Worm (Caenorhabditis elegans): ENCODE results near the gene F14F9.4.

The F14F9.4 gene

ce11 chrV:5104934-5105333 lies 27.6 kb upstream of the F14F9.4 start, which contains the start of gene srab-2:
srab-2 (minus strand) TSS chrV:5105034.
- TF ChIP-seq flt-1 (GFP tag; IDR thresholded peaks at IDR 0.05), result no peak
- no peak for TF ChIP-seq T22C8.4 (GFP tag; IDR thresholded peaks at IDR 0.05)
- no peak for TF ChIP-seq ztf-29 (GFP tag; IDR thresholded peaks at IDR 0.05)
- no peak for TF ChIP-seq med-1 (GFP tag; optimal IDR thresholded peaks at IDR 0.05; ENCODE audit: insufficient read depth)
- no peak for TF ChIP-seq klf-2 (GFP tag; conservative IDR thresholded peaks at IDR 0.05)
- no peak for TF ChIP-seq ztf-23 (GFP tag; IDR thresholded peaks at IDR 0.05)
- no peak for TF ChIP-seq cog-1 (tag; optimal IDR thresholded peaks at IDR 0.05)
- TF ChIP-seq tab-1 (GFP tag; IDR thresholded peaks at IDR 0.05), result no peak
- TF ChIP-seq ref-1 (GFP tag; conservative IDR thresholded peaks at IDR 0.05), result no peak

DNA sequence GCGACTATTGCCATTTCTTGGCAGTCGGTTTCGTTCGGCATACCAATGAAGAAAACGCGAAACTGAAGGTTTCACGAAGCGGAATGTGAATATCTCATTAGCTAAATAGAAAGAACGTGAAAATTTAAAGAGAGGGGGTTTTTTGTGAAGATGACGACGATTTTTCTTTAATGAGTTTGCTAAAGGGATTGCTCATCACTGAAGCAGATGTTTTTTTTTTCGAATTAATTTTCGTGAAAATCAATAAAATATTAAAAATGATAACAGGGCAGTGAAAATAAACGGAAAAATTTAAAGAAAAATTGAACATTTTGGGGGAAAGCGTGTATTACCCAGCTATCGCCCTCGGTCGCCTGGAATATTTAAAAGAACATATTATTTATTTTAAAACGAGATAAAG lies 24.7 kb upstream of the F14F9.4 start, which contains the start of gene srab-3:
Gene srab-3 (minus strand): TSS at position 101 of the 400 bp plus-strand sequence.
- TF ChIP-seq flt-1 (GFP tag; IDR thresholded peaks at IDR 0.05) (no peak), ref-1 (GFP tag; conservative IDR thresholded peaks at IDR 0.05) (no peak), ztf-29 (GFP tag; IDR thresholded peaks at IDR 0.05) (no peak), ztf-23 (GFP tag; IDR thresholded peaks at IDR 0.05) (no peak), tab-1 (GFP tag; IDR thresholded peaks at IDR 0.05) (no peak), T22C8.4 (GFP tag; IDR thresholded peaks at IDR 0.05) (no peak), klf-2 (GFP tag; conservative IDR thresholded peaks at IDR 0.05) (no peak), cog-1 (tag; optimal IDR thresholded peaks at IDR 0.05) (no peak), med-1 (GFP tag; optimal IDR thresholded peaks at IDR 0.05; ENCODE audit: insufficient read depth) (no peak)

DNA sequence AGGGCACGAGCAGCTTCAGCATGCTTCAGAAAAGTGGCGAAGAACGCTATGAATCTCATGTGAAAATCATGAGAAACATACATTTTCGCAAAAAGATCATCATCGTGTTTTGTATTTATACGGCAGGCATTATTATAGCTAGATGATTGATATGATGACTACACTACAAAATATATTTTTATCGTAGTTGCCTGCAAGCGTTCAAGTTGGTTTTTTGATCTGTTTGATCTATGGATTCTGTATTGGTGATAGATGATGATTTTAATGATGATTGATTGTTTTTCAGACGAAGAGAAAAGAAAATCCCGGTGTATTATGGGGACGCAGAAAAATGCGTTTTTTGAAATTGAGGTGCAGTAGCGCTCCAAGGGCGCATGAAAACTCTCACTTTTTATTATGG lies 21.9 kb upstream of the F14F9.4 start, which contains the start of gene ugt-63:
Gene ugt-63 (minus strand): TSS at position 89 of the 400 bp plus-strand sequence.
- TF ChIP-seq klf-2 (GFP tag; conservative IDR thresholded peaks at IDR 0.05), result no peak
- TF ChIP-seq T22C8.4 (GFP tag; IDR thresholded peaks at IDR 0.05), result no peak
- TF ChIP-seq ztf-29 (GFP tag; IDR thresholded peaks at IDR 0.05), result no peak
- no peak for TF ChIP-seq ztf-23 (GFP tag; IDR thresholded peaks at IDR 0.05)
- no peak for TF ChIP-seq ref-1 (GFP tag; conservative IDR thresholded peaks at IDR 0.05)

DNA sequence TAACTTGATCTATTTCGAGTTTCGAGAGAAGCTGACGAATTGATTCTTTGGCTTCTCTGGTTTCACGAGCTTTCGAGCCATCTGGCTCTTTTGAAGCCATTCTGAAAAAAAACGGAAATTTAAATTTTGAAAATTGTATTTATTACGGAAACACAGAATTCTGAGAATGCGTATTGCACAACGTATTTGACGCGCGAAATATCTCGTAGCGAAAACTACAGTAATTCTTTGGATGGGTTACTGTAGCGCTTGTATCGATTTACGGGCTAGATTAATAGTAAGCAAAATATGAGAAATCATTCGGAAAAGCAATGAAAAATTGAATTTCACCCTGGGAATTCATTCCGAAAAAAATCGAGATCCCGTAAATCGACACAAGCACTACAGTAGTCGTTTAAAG lies 18.9 kb upstream of the F14F9.4 start, which contains the start of gene C04F5.8:
Gene C04F5.8 (minus strand): TSS at position 101 of the 400 bp plus-strand sequence.
- TF ChIP-seq med-1 (GFP tag; optimal IDR thresholded peaks at IDR 0.05; ENCODE audit: insufficient read depth), result no peak
- TF ChIP-seq klf-2 (GFP tag; conservative IDR thresholded peaks at IDR 0.05), result no peak
- TF ChIP-seq flt-1 (GFP tag; IDR thresholded peaks at IDR 0.05), result no peak
- TF ChIP-seq T22C8.4 (GFP tag; IDR thresholded peaks at IDR 0.05), result no peak
- no peak for TF ChIP-seq tab-1 (GFP tag; IDR thresholded peaks at IDR 0.05)
- no peak for TF ChIP-seq ztf-23 (GFP tag; IDR thresholded peaks at IDR 0.05)
- no peak for TF ChIP-seq ztf-29 (GFP tag; IDR thresholded peaks at IDR 0.05)
- no peak for TF ChIP-seq cog-1 (tag; optimal IDR thresholded peaks at IDR 0.05)
- no peak for TF ChIP-seq ref-1 (GFP tag; conservative IDR thresholded peaks at IDR 0.05)

- TF ChIP-seq tab-1 (GFP tag; IDR thresholded peaks at IDR 0.05) (no peak), med-1 (GFP tag; optimal IDR thresholded peaks at IDR 0.05; ENCODE audit: insufficient read depth) (no peak), flt-1 (GFP tag; IDR thresholded peaks at IDR 0.05) (no peak), ref-1 (GFP tag; conservative IDR thresholded peaks at IDR 0.05) (no peak), T22C8.4 (GFP tag; IDR thresholded peaks at IDR 0.05) (no peak), klf-2 (GFP tag; conservative IDR thresholded peaks at IDR 0.05) (no peak), ztf-29 (GFP tag; IDR thresholded peaks at IDR 0.05) (no peak), ztf-23 (GFP tag; IDR thresholded peaks at IDR 0.05) (no peak), cog-1 (tag; optimal IDR thresholded peaks at IDR 0.05) (no peak)
Observed at ce11 chrV:5119109-5119508, 13.4 kb upstream of the F14F9.4 start, which contains the start of gene C04F5.9. C04F5.9 (minus strand) TSS chrV:5119209.

ce11 chrV:5119679-5120078 lies 12.9 kb upstream of the F14F9.4 start, which contains the start of gene sid-1:
sid-1 (plus strand) TSS chrV:5119970.
- TF ChIP-seq ref-1 (GFP tag; conservative IDR thresholded peaks at IDR 0.05), result no peak
- TF ChIP-seq ztf-23 (GFP tag; IDR thresholded peaks at IDR 0.05), result no peak

- TF ChIP-seq ref-1 (GFP tag; conservative IDR thresholded peaks at IDR 0.05), result no peak
- TF ChIP-seq med-1 (GFP tag; optimal IDR thresholded peaks at IDR 0.05; ENCODE audit: insufficient read depth), result no peak
- no peak for TF ChIP-seq ztf-29 (GFP tag; IDR thresholded peaks at IDR 0.05)
- no peak for TF ChIP-seq flt-1 (GFP tag; IDR thresholded peaks at IDR 0.05)
- no peak for TF ChIP-seq klf-2 (GFP tag; conservative IDR thresholded peaks at IDR 0.05)
- TF ChIP-seq ztf-23 (GFP tag; IDR thresholded peaks at IDR 0.05), result no peak
Observed at ce11 chrV:5126793-5127192, 5.7 kb upstream of the F14F9.4 start, which contains the start of gene F14F9.5. F14F9.5 (plus strand) TSS chrV:5127093.

DNA sequence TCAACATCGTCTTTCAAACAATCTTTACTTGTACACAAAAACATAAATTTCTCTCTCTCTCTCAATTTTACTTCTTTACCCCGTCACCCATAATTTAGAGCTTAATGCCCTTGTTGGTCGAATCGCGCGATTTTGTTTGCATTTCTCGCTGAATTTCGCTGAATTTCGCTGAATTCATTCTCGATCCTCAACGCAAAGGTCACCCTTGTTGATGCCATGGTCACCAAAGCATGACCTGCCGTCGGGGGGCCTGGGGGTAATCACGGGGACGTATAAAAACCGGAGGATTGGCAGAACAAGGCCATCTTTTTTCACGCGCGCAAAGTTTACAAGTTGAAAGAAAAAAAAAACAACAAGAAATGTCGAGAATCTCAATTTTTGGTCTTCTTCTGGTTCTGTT lies 2.5 kb upstream of the F14F9.4 start, which contains the start of gene F14F9.8:
Gene F14F9.8 (plus strand): TSS at position 301 of the 400 bp plus-strand sequence.
- no peak for TF ChIP-seq cog-1 (tag; optimal IDR thresholded peaks at IDR 0.05)
- TF ChIP-seq T22C8.4 (GFP tag; IDR thresholded peaks at IDR 0.05), result no peak
- TF ChIP-seq ztf-23 (GFP tag; IDR thresholded peaks at IDR 0.05), result no peak
- TF ChIP-seq tab-1 (GFP tag; IDR thresholded peaks at IDR 0.05), result no peak
- no peak for TF ChIP-seq ref-1 (GFP tag; conservative IDR thresholded peaks at IDR 0.05)
- TF ChIP-seq flt-1 (GFP tag; IDR thresholded peaks at IDR 0.05), result no peak
- TF ChIP-seq med-1 (GFP tag; optimal IDR thresholded peaks at IDR 0.05; ENCODE audit: insufficient read depth), result no peak
- no peak for TF ChIP-seq klf-2 (GFP tag; conservative IDR thresholded peaks at IDR 0.05)
- no peak for TF ChIP-seq ztf-29 (GFP tag; IDR thresholded peaks at IDR 0.05)

- no peak for TF ChIP-seq klf-2 (GFP tag; conservative IDR thresholded peaks at IDR 0.05)
- TF ChIP-seq med-1 (GFP tag; optimal IDR thresholded peaks at IDR 0.05; ENCODE audit: insufficient read depth), result no peak
- TF ChIP-seq ref-1 (GFP tag; conservative IDR thresholded peaks at IDR 0.05), result no peak
- TF ChIP-seq ztf-23 (GFP tag; IDR thresholded peaks at IDR 0.05), result no peak
- TF ChIP-seq tab-1 (GFP tag; IDR thresholded peaks at IDR 0.05), result no peak
Observed at ce11 chrV:5131380-5131779, 1.2 kb upstream of the F14F9.4 start.

- no peak for TF ChIP-seq ztf-29 (GFP tag; IDR thresholded peaks at IDR 0.05)
- no peak for TF ChIP-seq klf-2 (GFP tag; conservative IDR thresholded peaks at IDR 0.05)
- TF ChIP-seq flt-1 (GFP tag; IDR thresholded peaks at IDR 0.05), result no peak
- TF ChIP-seq T22C8.4 (GFP tag; IDR thresholded peaks at IDR 0.05), result no peak
- TF ChIP-seq tab-1 (GFP tag; IDR thresholded peaks at IDR 0.05), result no peak
- TF ChIP-seq cog-1 (tag; optimal IDR thresholded peaks at IDR 0.05), result no peak
- TF ChIP-seq ref-1 (GFP tag; conservative IDR thresholded peaks at IDR 0.05), result no peak
- TF ChIP-seq med-1 (GFP tag; optimal IDR thresholded peaks at IDR 0.05; ENCODE audit: insufficient read depth), result no peak
- TF ChIP-seq ztf-23 (GFP tag; IDR thresholded peaks at IDR 0.05), result no peak
Observed at ce11 chrV:5137919-5138318, 5.4 kb downstream of the F14F9.4 start, which contains the start of gene F14F9.3. F14F9.3 (plus strand) TSS chrV:5138219.

Data from whole organism, midembryonic.